Fruit fly (Drosophila melanogaster): ENCODE measurements around the gene CG34345.

CG34345 gene

DNA sequence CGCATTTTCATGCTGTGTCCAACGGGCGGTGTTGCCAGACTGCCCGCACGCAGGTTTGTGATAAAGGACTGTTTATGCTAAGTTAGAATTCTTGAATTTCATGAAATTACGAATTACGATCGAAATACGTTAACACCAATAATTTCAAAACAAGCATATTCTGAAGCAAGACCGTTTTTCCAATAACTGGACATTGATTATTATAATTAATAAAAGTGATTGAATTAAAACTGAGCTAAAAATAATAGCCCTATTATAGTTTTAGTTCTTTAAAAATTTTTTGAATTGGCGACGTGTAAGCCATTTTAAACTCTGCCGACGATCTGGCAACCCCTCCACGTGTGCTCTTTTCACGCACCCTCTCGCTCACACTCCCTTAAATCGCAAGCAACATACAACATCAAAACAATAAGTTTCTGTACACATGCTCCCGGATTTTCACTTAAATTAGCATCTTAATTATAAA lies 25.3 kb downstream of the CG34345 start (continued):
- TF ChIP-seq sna (GFP tag; IDR thresholded peaks at IDR 0.05; ENCODE audit: partially characterized antibody) (no peak), CG11695 (GFP tag; IDR thresholded peaks at IDR 0.05) (peak; percentile 96), pho (GFP tag; optimal IDR thresholded peaks at IDR 0.05) (peak; percentile 95), GATAe (GFP tag; conservative IDR thresholded peaks at IDR 0.05) (peak; percentile 86), CG18262 (tag; optimal IDR thresholded peaks at IDR 0.05) (peak; percentile 95), CG2129 (GFP tag; IDR thresholded peaks at IDR 0.05; ENCODE audit: partially characterized antibody) (no peak), Blimp-1 (GFP tag; optimal IDR thresholded peaks at IDR 0.05) (peak; percentile 91), CG10274 (GFP tag; optimal IDR thresholded peaks at IDR 0.05) (peak; percentile 87), CG18011 (GFP tag; optimal IDR thresholded peaks at IDR 0.05) (peak; percentile 89), ham (GFP tag; IDR thresholded peaks at IDR 0.05) (peak; percentile 67; the same call in 1 of the 2 replicates), pfk (GFP tag; optimal IDR thresholded peaks at IDR 0.05) (peak; percentile 56), al (GFP tag; IDR thresholded peaks at IDR 0.05) (peak; percentile 91), CG18599 (GFP tag; optimal IDR thresholded peaks at IDR 0.05) (peak; percentile 97), dmrt99B (tag; optimal IDR thresholded peaks at IDR 0.05) (peak; percentile 96), CG9727 (GFP tag; optimal IDR thresholded peaks at IDR 0.05) (peak; percentile 97), ato (GFP tag; IDR thresholded peaks at IDR 0.05; ENCODE audit: partially characterized antibody) (no peak), HmgD (GFP tag; optimal IDR thresholded peaks at IDR 0.05) (no peak), Deaf1 (tag; optimal IDR thresholded peaks at IDR 0.05) (peak; percentile 83), CG34422 (GFP tag; IDR thresholded peaks at IDR 0.05) (peak; percentile 92), CG17802 (tag; optimal IDR thresholded peaks at IDR 0.05) (peak; percentile 91), her (GFP tag; optimal IDR thresholded peaks at IDR 0.05) (peak; percentile 81), CG4854 (GFP tag; optimal IDR thresholded peaks at IDR 0.05) (peak; percentile 90), Adf1 (GFP tag; IDR thresholded peaks at IDR 0.05) (peak; percentile 61), CG4424 (GFP tag; optimal IDR thresholded peaks at IDR 0.05) (peak; percentile 95), gcm (GFP tag; optimal IDR thresholded peaks at IDR 0.05) (peak; percentile 93), bsh (GFP tag; optimal IDR thresholded peaks at IDR 0.05) (peak; percentile 77 to 92), gro (GFP tag; optimal IDR thresholded peaks at IDR 0.05) (peak; percentile 92), CG3065 (GFP tag; optimal IDR thresholded peaks at IDR 0.05) (peak; percentile 90), CG2202 (tag; optimal IDR thresholded peaks at IDR 0.05) (peak; percentile 84), CG2875 (GFP tag; optimal IDR thresholded peaks at IDR 0.05) (peak; percentile 85), gce (GFP tag; IDR thresholded peaks at IDR 0.05) (peak; percentile 82), CG7987 (GFP tag; optimal IDR thresholded peaks at IDR 0.05) (peak; percentile 78), tna (GFP tag; IDR thresholded peaks at IDR 0.05; ENCODE audit: partially characterized antibody) (no peak), wor (GFP tag; IDR thresholded peaks at IDR 0.05) (peak; percentile 88), dati (GFP tag; IDR thresholded peaks at IDR 0.05) (0 out of 2 replicates have a peak, but pooled peaks have one; percentile 29), Fer3 (tag; optimal IDR thresholded peaks at IDR 0.05) (peak; percentile 95), CG6765 (GFP tag; optimal IDR thresholded peaks at IDR 0.05) (peak; percentile 95), CG6854 (GFP tag; optimal IDR thresholded peaks at IDR 0.05) (peak; percentile 93), luna (GFP tag; optimal IDR thresholded peaks at IDR 0.05) (peak; percentile 67), H15 (GFP tag; IDR thresholded peaks at IDR 0.05) (peak; percentile 89), Drgx (GFP tag; IDR thresholded peaks at IDR 0.05) (peak; percentile 94), CG7556 (GFP tag; optimal IDR thresholded peaks at IDR 0.05) (peak; percentile 96), Ptx1 (GFP tag; IDR thresholded peaks at IDR 0.05) (peak; percentile 94), caup (GFP tag; optimal IDR thresholded peaks at IDR 0.05; ENCODE audit: severe bottlenecking) (peak; percentile 96), Ravus (GFP tag; IDR thresholded peaks at IDR 0.05) (peak; percentile 74), CG2120 (GFP tag; optimal IDR thresholded peaks at IDR 0.05) (peak; percentile 97), Hr39 (optimal IDR thresholded peaks at IDR 0.05) (no peak), CG14710 (tag; optimal IDR thresholded peaks at IDR 0.05) (peak; percentile 95), ab (GFP tag; optimal IDR thresholded peaks at IDR 0.05) (peak; percentile 67), chif (GFP tag; optimal IDR thresholded peaks at IDR 0.05) (peak; percentile 89)

All from whole organism, embryonic.